Fruit fly (Drosophila melanogaster): Measurements from ENCODE around the gene ens.

dm6 chr3L:4092705-4093257 lies 41.6 kb downstream of the ens start, which contains the start of gene CG14990:
- TF ChIP-seq psq (optimal IDR thresholded peaks at IDR 0.05) (no peak), insv (optimal IDR thresholded peaks at IDR 0.05) (no peak), ttk (optimal IDR thresholded peaks at IDR 0.05) (no peak), Sin3A (optimal IDR thresholded peaks at IDR 0.05) (no peak)

Measured in Kc167 (cell line).